Fruit fly (Drosophila melanogaster) whole organism, pupa: ENCODE data around the gene asf1.

Source experiments
- CG13204 ChIP-seq: fragments of 200-800 bp; sonication (Bioruptor generic); optimal IDR thresholded peaks from 2 replicates; lab custom pipeline; 2018; ENCODE audit warnings: missing biosample characterization, mild to moderate bottlenecking, missing genetic modification characterization, moderate library complexity
- CG17806 ChIP-seq: fragments of 200-800 bp; sonication (Bioruptor generic); optimal IDR thresholded peaks from 2 replicates; lab custom pipeline; 2018; ENCODE audit warnings: missing biosample characterization, mild to moderate bottlenecking, missing genetic modification characterization, moderate library complexity
- CG4496 ChIP-seq: fragments of 200-800 bp; sonication (Bioruptor generic); IDR thresholded peaks from 3 replicates; pipeline ENCODE4 v1.3.6; 2022; ENCODE audit warnings: missing biosample characterization, missing genetic modification characterization
- Snoo ChIP-seq: fragments of 200-800 bp; sonication (Bioruptor generic); optimal IDR thresholded peaks from 3 replicates; lab custom pipeline; 2017; ENCODE audit warnings: missing biosample characterization, mild to moderate bottlenecking, missing genetic modification characterization, inconsistent platforms

DNA sequence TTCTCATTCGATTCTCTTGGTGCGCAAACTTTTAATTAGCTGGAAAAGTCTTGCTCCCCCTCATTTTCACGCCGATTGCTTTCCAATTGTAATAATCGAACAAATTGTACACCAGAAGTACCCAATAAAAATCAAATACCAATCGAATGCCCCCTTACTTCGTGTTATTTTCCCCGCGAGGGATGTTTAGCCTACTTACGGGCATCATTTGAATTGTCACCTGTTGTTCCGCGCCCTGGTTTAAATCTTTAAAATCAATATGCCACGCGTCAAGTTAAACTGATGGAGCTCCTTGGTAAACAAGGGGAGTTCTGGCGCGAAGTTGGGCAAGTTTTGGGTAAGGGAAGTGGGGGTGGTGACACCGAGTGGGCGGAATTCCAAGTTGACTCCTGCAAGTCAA lies 27.6 kb downstream of the asf1 start:
- TF ChIP-seq Snoo (tag; lab: Kevin White, UChicago) (no peak), CG17806 (no peak), CG13204 (GFP tag; lab: Kevin White, UChicago) (no peak), CG4496 (GFP tag; lab: Robert Waterston, UW) (no peak)
